Worm (Caenorhabditis elegans) whole organism, midembryonic: ENCODE data around the gene T13C2.2.

ENCODE experiments used
- T22C8.4 ChIP-seq: fragments of 200-800 bp; sonication (Bioruptor generic); IDR thresholded peaks from 2 replicates; pipeline ENCODE4 v1.3.6; 2022; ENCODE audit warnings: missing genetic modification characterization, missing compliant biosample characterization
- cog-1 ChIP-seq: sonication (generic microtip); optimal IDR thresholded peaks from 2 replicates; lab custom pipeline; 2016; ENCODE audit warnings: missing genetic modification characterization, missing compliant biosample characterization
- flt-1 ChIP-seq: fragments of 200-800 bp; sonication (Bioruptor generic); IDR thresholded peaks from 2 replicates; pipeline ENCODE4 v1.3.6; 2022; ENCODE audit warnings: missing genetic modification characterization, missing compliant biosample characterization
- klf-2 ChIP-seq: fragments of 200-800 bp; sonication (Bioruptor generic); conservative IDR thresholded peaks from 2 replicates; pipeline ENCODE4 v1.3.6; 2022; ENCODE audit warnings: missing genetic modification reagents, missing genetic modification characterization, missing compliant biosample characterization
- med-1 ChIP-seq: sonication (generic microtip); optimal IDR thresholded peaks from 2 replicates; lab custom pipeline; 2017; ENCODE audit warnings: missing genetic modification characterization, mild to moderate bottlenecking, missing compliant biosample characterization, antibody characterized with exemption, missing genetic modification reagents; ENCODE audit not compliant: insufficient read depth
- ref-1 ChIP-seq: fragments of 200-800 bp; sonication (Bioruptor generic); conservative IDR thresholded peaks from 2 replicates; pipeline ENCODE4 v1.3.6; 2022; ENCODE audit warnings: missing genetic modification reagents, missing genetic modification characterization, missing compliant biosample characterization
- tab-1 ChIP-seq: fragments of 200-800 bp; sonication (Bioruptor generic); IDR thresholded peaks from 2 replicates; pipeline ENCODE4 v1.3.6; 2022; ENCODE audit warnings: missing genetic modification characterization, missing compliant biosample characterization
- ztf-23 ChIP-seq: fragments of 200-800 bp; sonication (Bioruptor generic); IDR thresholded peaks from 2 replicates; pipeline ENCODE4 v1.3.6; 2022; ENCODE audit warnings: missing genetic modification reagents, missing genetic modification characterization, missing compliant biosample characterization
- ztf-29 ChIP-seq: fragments of 200-800 bp; sonication (Bioruptor generic); IDR thresholded peaks from 2 replicates; pipeline ENCODE4 v1.3.6; 2022; ENCODE audit warnings: missing genetic modification reagents, missing genetic modification characterization, missing compliant biosample characterization

T13C2.2 gene

DNA sequence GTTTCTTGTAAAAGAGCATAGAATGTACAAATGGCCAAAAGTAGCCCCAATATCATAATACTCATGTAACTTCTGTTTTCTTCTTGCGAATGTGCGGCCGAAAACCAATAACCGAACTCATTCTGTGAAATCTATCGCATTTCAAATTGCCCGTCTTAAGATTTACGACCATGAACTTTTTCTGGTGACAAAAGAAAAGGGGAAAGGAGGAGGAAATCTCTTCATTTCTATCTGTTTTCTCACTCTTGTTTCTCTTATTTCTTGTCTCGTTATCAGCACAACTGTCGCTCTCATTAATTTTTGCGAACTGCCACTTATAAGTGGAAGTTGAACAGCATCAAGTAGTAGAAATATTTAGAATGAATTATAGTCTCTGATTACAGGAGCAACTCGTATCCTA, 49.1 kb downstream of the T13C2.2 start:
- TF ChIP-seq ref-1 (GFP tag; lab: Robert Waterston, UW) (no peak), cog-1 (tag; lab: Kevin White, UChicago) (peak; percentile 15)

ce11 chrII:6842009-6842408, 50.0 kb downstream of the T13C2.2 start:
- TF ChIP-seq ztf-23 (no peak), tab-1 (GFP tag; lab: Robert Waterston, UW) (no peak), med-1 (GFP tag; lab: Kevin White, UChicago) (no peak), flt-1 (GFP tag; lab: Robert Waterston, UW) (no peak), ztf-29 (no peak), klf-2 (GFP tag; lab: Robert Waterston, UW) (no peak), cog-1 (tag; lab: Kevin White, UChicago) (no peak), ref-1 (GFP tag; lab: Robert Waterston, UW) (no peak), T22C8.4 (GFP tag; lab: Robert Waterston, UW) (no peak)

ce11 chrII:6842651-6843118, 50.7 kb downstream of the T13C2.2 start:
- TF ChIP-seq tab-1 (GFP tag; lab: Robert Waterston, UW) (no peak), med-1 (GFP tag; lab: Kevin White, UChicago) (no peak), ztf-29 (no peak), cog-1 (tag; lab: Kevin White, UChicago) (no peak), flt-1 (GFP tag; lab: Robert Waterston, UW) (no peak), T22C8.4 (GFP tag; lab: Robert Waterston, UW) (no peak), ref-1 (GFP tag; lab: Robert Waterston, UW) (no peak), klf-2 (GFP tag; lab: Robert Waterston, UW) (no peak), ztf-23 (no peak)

ce11 chrII:6843211-6843610, 51.2 kb downstream of the T13C2.2 start:
- no peak for TF ChIP-seq klf-2 (GFP tag; lab: Robert Waterston, UW)
- TF ChIP-seq med-1 (GFP tag; lab: Kevin White, UChicago), result no peak
- no peak for TF ChIP-seq ref-1 (GFP tag; lab: Robert Waterston, UW)
- TF ChIP-seq T22C8.4 (GFP tag; lab: Robert Waterston, UW), result no peak
- no peak for TF ChIP-seq ztf-23
- no peak for TF ChIP-seq tab-1 (GFP tag; lab: Robert Waterston, UW)
- TF ChIP-seq cog-1 (tag; lab: Kevin White, UChicago), result no peak
- TF ChIP-seq ztf-29, result 0 out of 2 replicates have a peak, but pooled peaks have one; percentile 43
- TF ChIP-seq flt-1 (GFP tag; lab: Robert Waterston, UW), result 0 out of 2 replicates have a peak, but pooled peaks have one; percentile 14

- TF ChIP-seq flt-1 (GFP tag; lab: Robert Waterston, UW) (peak; percentile 55; the same call in 1 of the 2 replicates), T22C8.4 (GFP tag; lab: Robert Waterston, UW) (no peak)
These were observed 51.7 kb downstream of the T13C2.2 start for ce11 chrII:6843680-6844079.

DNA sequence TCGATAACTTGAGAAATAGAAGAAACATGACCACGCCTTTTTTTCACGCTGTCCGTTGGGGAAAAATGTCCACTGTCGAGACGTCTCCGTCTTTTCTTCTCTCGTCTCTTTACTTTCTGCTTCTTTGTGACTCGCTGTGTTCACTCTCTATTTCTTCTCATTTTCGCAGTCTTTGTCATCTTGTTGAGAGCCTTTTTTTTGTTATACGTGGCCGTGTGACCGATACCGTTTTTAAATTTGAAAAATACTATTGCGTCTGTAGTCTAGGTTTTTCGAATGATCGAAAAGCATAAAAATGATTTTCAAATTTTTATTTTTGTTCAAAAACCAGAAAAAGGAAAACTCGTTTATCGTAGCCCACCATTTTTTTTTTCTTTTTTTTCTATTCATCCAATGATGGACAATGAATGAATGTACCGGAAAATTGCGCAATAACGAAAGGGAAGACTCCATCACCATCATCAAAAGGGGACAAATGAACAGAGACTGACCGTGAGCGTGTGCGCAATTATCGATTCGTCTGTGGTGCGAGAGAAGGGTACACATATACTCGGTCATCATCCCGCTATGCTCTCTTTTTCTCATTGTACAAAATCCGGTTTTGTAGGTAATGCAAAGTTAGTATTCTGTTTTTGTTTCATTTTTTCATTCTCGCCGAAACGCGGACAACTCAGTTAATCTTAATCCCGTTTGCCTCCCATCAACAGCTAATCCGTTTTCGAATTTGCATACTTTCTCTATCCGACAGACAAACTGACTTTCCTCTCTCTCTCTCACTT, 52.4 kb downstream of the T13C2.2 start:
- TF ChIP-seq T22C8.4 (GFP tag; lab: Robert Waterston, UW) (peak; percentile 65), ztf-29 (no peak)

- TF ChIP-seq ref-1 (GFP tag; lab: Robert Waterston, UW) (no peak), ztf-29 (no peak), klf-2 (GFP tag; lab: Robert Waterston, UW) (no peak), med-1 (GFP tag; lab: Kevin White, UChicago) (no peak), ztf-23 (no peak), cog-1 (tag; lab: Kevin White, UChicago) (no peak), tab-1 (GFP tag; lab: Robert Waterston, UW) (no peak), T22C8.4 (GFP tag; lab: Robert Waterston, UW) (no peak), flt-1 (GFP tag; lab: Robert Waterston, UW) (no peak)
These were observed 53.0 kb downstream of the T13C2.2 start for ce11 chrII:6845006-6845459.

ce11 chrII:6846723-6847122, 54.7 kb downstream of the T13C2.2 start:
- TF ChIP-seq ztf-23 (no peak), cog-1 (tag; lab: Kevin White, UChicago) (no peak), tab-1 (GFP tag; lab: Robert Waterston, UW) (no peak), klf-2 (GFP tag; lab: Robert Waterston, UW) (no peak), flt-1 (GFP tag; lab: Robert Waterston, UW) (no peak), T22C8.4 (GFP tag; lab: Robert Waterston, UW) (no peak), ref-1 (GFP tag; lab: Robert Waterston, UW) (no peak), med-1 (GFP tag; lab: Kevin White, UChicago) (no peak), ztf-29 (no peak)

DNA sequence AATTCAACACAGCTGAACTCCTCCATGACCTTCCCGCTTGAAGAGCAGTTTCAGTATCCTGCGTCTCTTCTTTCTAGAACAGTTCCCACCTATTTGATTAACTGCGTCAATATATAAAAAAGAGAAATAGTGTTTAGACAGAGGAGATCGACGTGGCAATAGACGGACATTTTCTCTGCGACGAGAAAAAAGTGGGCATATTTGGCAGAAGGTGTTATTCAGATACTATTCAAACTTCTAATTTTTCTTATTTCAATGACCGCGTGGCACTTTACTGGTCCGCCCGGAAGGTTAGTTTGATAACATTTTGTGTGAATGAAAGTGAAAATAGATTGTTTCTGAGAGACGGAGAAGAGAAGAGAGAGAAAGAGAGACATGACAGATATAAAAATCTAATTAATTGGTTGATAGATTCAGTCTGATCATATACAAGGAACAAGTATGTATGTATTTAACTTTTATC, 56.0 kb downstream of the T13C2.2 start, which contains the start of gene tbc-6:
Gene tbc-6, plus strand, starts transcription at position 208 of the 463 bp plus-strand sequence.
- TF ChIP-seq flt-1 (GFP tag; lab: Robert Waterston, UW) (no peak), tab-1 (GFP tag; lab: Robert Waterston, UW) (no peak), ztf-29 (no peak), T22C8.4 (GFP tag; lab: Robert Waterston, UW) (no peak), ztf-23 (no peak), klf-2 (GFP tag; lab: Robert Waterston, UW) (no peak), cog-1 (tag; lab: Kevin White, UChicago) (no peak), med-1 (GFP tag; lab: Kevin White, UChicago) (no peak), ref-1 (GFP tag; lab: Robert Waterston, UW) (no peak)
